Worm (Caenorhabditis elegans) whole organism, late embryonic: ENCODE measurements around the gene fbxb-47.

ENCODE experiments used
- C08G9.2 ChIP-seq: sonication (generic microtip); optimal IDR thresholded peaks from 2 replicates; lab custom pipeline; 2016; ENCODE audit warnings: mild to moderate bottlenecking, missing genetic modification characterization, moderate library complexity, missing compliant biosample characterization
- C38D4.7 ChIP-seq: fragments of 200-800 bp; sonication (Bioruptor generic); optimal IDR thresholded peaks from 2 replicates; lab custom pipeline; 2018; ENCODE audit warnings: mild to moderate bottlenecking, missing genetic modification characterization, moderate library complexity, missing compliant biosample characterization
- F13H6.1 ChIP-seq: sonication (generic microtip); optimal IDR thresholded peaks from 2 replicates; lab custom pipeline; 2016; ENCODE audit warnings: missing genetic modification characterization, missing compliant biosample characterization
- K09A11.1 ChIP-seq: sonication (generic microtip); optimal IDR thresholded peaks from 2 replicates; lab custom pipeline; 2017; ENCODE audit warnings: antibody characterized with exemption, mild to moderate bottlenecking, missing genetic modification characterization, missing compliant biosample characterization; ENCODE audit not compliant: insufficient read depth
- ama-1 ChIP-seq: fragments of 150-350 bp; optimal IDR thresholded peaks from 2 replicates; lab custom pipeline; 2014
- ceh-18 ChIP-seq: sonication (generic microtip); optimal IDR thresholded peaks from 2 replicates; lab custom pipeline; 2016; ENCODE audit warnings: missing genetic modification characterization, missing compliant biosample characterization
- ceh-19 ChIP-seq: fragments of 200-800 bp; sonication (Bioruptor generic); optimal IDR thresholded peaks from 2 replicates; lab custom pipeline; 2018; ENCODE audit warnings: mild to moderate bottlenecking, missing genetic modification characterization, missing compliant biosample characterization
- ceh-24 ChIP-seq: sonication (generic microtip); optimal IDR thresholded peaks from 2 replicates; lab custom pipeline; 2016; ENCODE audit warnings: mild to moderate bottlenecking, missing genetic modification characterization, missing compliant biosample characterization
- ceh-30 ChIP-seq: fragments of 150-350 bp; optimal IDR thresholded peaks from 2 replicates; lab custom pipeline; 2014; ENCODE audit warnings: missing biosample characterization, missing genetic modification characterization
- ceh-45 ChIP-seq: fragments of 200-800 bp; sonication (Bioruptor generic); IDR thresholded peaks from 2 replicates; pipeline ENCODE4 v1.3.6; 2022; ENCODE audit warnings: missing genetic modification reagents, missing genetic modification characterization, missing compliant biosample characterization
- ceh-6 ChIP-seq: fragments of 200-800 bp; sonication (Bioruptor generic); optimal IDR thresholded peaks from 2 replicates; lab custom pipeline; 2018; ENCODE audit warnings: mild to moderate bottlenecking, missing genetic modification characterization, missing compliant biosample characterization
- ceh-9 ChIP-seq: sonication (generic microtip); optimal IDR thresholded peaks from 2 replicates; lab custom pipeline; 2016; ENCODE audit warnings: mild to moderate bottlenecking, missing genetic modification characterization, inconsistent platforms, missing compliant biosample characterization
- che-1 ChIP-seq: sonication (generic microtip); optimal IDR thresholded peaks from 2 replicates; lab custom pipeline; 2016; ENCODE audit warnings: mild to moderate bottlenecking, missing genetic modification characterization, missing compliant biosample characterization
- dmd-4 ChIP-seq: sonication (generic microtip); optimal IDR thresholded peaks from 2 replicates; lab custom pipeline; 2016; ENCODE audit warnings: borderline replicate concordance, missing genetic modification characterization, missing compliant biosample characterization
- dve-1 ChIP-seq: sonication (generic microtip); optimal IDR thresholded peaks from 2 replicates; lab custom pipeline; 2017; ENCODE audit warnings: antibody characterized with exemption, mild to moderate bottlenecking, missing genetic modification characterization, missing compliant biosample characterization
- elt-4 ChIP-seq: sonication (generic microtip); optimal IDR thresholded peaks from 2 replicates; lab custom pipeline; 2016; ENCODE audit warnings: missing genetic modification characterization, missing compliant biosample characterization
- ets-4 ChIP-seq: sonication (generic microtip); optimal IDR thresholded peaks from 2 replicates; lab custom pipeline; 2016; ENCODE audit warnings: missing genetic modification characterization, missing compliant biosample characterization
- fax-1 ChIP-seq: sonication (generic microtip); optimal IDR thresholded peaks from 2 replicates; lab custom pipeline; 2016; ENCODE audit warnings: missing genotype, missing genetic modification characterization, missing compliant biosample characterization
- fkh-6 ChIP-seq: sonication (generic microtip); optimal IDR thresholded peaks from 2 replicates; lab custom pipeline; 2016; ENCODE audit warnings: missing genetic modification characterization, missing compliant biosample characterization
- gmeb-2 ChIP-seq: sonication (generic microtip); optimal IDR thresholded peaks from 2 replicates; lab custom pipeline; 2016; ENCODE audit warnings: missing genetic modification characterization, inconsistent platforms, missing compliant biosample characterization
- hlh-15 ChIP-seq: sonication (generic microtip); optimal IDR thresholded peaks from 2 replicates; lab custom pipeline; 2016; ENCODE audit warnings: missing genetic modification characterization, missing compliant biosample characterization
- hlh-8 ChIP-seq: sonication (generic microtip); optimal IDR thresholded peaks from 2 replicates; lab custom pipeline; 2016; ENCODE audit warnings: missing genotype, missing genetic modification characterization, missing compliant biosample characterization
- madf-2 ChIP-seq: sonication (generic microtip); optimal IDR thresholded peaks from 2 replicates; lab custom pipeline; 2017; ENCODE audit warnings: missing genetic modification characterization, missing compliant biosample characterization
- mec-3 ChIP-seq: sonication (generic microtip); optimal IDR thresholded peaks from 2 replicates; lab custom pipeline; 2016; ENCODE audit warnings: borderline replicate concordance, missing genetic modification characterization, missing compliant biosample characterization
- nfya-1 ChIP-seq: sonication (generic microtip); optimal IDR thresholded peaks from 2 replicates; lab custom pipeline; 2017; ENCODE audit warnings: missing genetic modification characterization, mild to moderate bottlenecking, missing compliant biosample characterization, antibody characterized with exemption, moderate library complexity
- nhr-11 ChIP-seq: fragments of 150-350 bp; optimal IDR thresholded peaks from 2 replicates; lab custom pipeline; 2014; ENCODE audit warnings: missing biosample characterization, missing genetic modification characterization
- odd-2 ChIP-seq: sonication (generic microtip); optimal IDR thresholded peaks from 2 replicates; lab custom pipeline; 2017; ENCODE audit warnings: antibody characterized with exemption, mild to moderate bottlenecking, missing genetic modification characterization, missing compliant biosample characterization
- pag-3 ChIP-seq: sonication (generic microtip); optimal IDR thresholded peaks from 2 replicates; lab custom pipeline; 2016; ENCODE audit warnings: missing compliant biosample characterization, missing genetic modification characterization, borderline replicate concordance
- pax-1 ChIP-seq: fragments of 150-350 bp; optimal IDR thresholded peaks from 2 replicates; lab custom pipeline; 2014; ENCODE audit warnings: missing biosample characterization, missing genetic modification characterization
- pqm-1 ChIP-seq: sonication (generic microtip); optimal IDR thresholded peaks from 2 replicates; lab custom pipeline; 2016; ENCODE audit warnings: missing genetic modification characterization, missing compliant biosample characterization
- ref-2 ChIP-seq: sonication (generic microtip); optimal IDR thresholded peaks from 2 replicates; lab custom pipeline; 2016; ENCODE audit warnings: missing genetic modification characterization, missing compliant biosample characterization
- rnt-1 ChIP-seq: sonication (generic microtip); optimal IDR thresholded peaks from 2 replicates; lab custom pipeline; 2016; ENCODE audit warnings: missing genetic modification characterization, missing compliant biosample characterization
- syd-9 ChIP-seq: sonication (generic microtip); optimal IDR thresholded peaks from 2 replicates; lab custom pipeline; 2016; ENCODE audit warnings: mild to moderate bottlenecking, missing genetic modification characterization, moderate library complexity, missing compliant biosample characterization
- tbx-2 ChIP-seq: sonication (generic microtip); optimal IDR thresholded peaks from 2 replicates; lab custom pipeline; 2016; ENCODE audit warnings: missing genetic modification characterization, missing compliant biosample characterization
- ttx-3 ChIP-seq: sonication (generic microtip); optimal IDR thresholded peaks from 2 replicates; lab custom pipeline; 2016; ENCODE audit warnings: missing genetic modification reagents, missing genetic modification characterization, missing compliant biosample characterization
- unc-3 ChIP-seq, 2 experiments: fragments of 200-800 bp in 1 of 2; sonication (Bioruptor generic) in 1 of 2; sonication (generic microtip) in 1 of 2; conservative IDR thresholded peaks in 1 of 2; optimal IDR thresholded peaks in 1 of 2; 2 replicates each; pipeline versions ENCODE4 v1.3.6 to Lab custom; 2016 to 2022; ENCODE audit warnings: missing compliant biosample characterization in 2 of 2, missing genetic modification characterization in 2 of 2, missing genetic modification reagents in 1 of 2
- unc-55 ChIP-seq: sonication (generic microtip); optimal IDR thresholded peaks from 2 replicates; lab custom pipeline; 2017; ENCODE audit warnings: missing biosample characterization, missing genetic modification reagents, missing genetic modification characterization
- unc-86 ChIP-seq: sonication (generic microtip); optimal IDR thresholded peaks from 2 replicates; lab custom pipeline; 2016; ENCODE audit warnings: missing genetic modification characterization, missing compliant biosample characterization
- zip-5 ChIP-seq: sonication (generic microtip); optimal IDR thresholded peaks from 2 replicates; lab custom pipeline; 2016; ENCODE audit warnings: missing genetic modification characterization, missing compliant biosample characterization

fbxb-47 gene

DNA sequence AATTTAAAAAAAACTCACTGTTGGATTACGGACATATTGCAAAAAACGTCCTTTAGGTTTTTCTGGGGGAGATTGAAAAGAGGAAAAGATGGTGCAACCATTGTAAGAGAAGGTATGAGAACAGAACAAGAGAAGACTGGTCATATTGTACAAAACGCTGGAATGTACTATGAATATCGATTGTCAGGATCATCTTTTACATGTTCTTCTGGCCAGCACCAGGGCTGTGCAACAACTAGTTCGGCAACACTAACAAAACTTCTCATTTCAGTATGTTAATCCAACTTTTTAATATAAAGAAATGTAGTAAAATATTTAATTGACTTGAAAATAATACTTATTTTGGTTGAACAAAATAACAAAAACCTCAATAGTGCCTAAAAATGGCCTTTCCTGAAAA lies at the start of gene fbxb-47:
Gene fbxb-47, minus strand, starts transcription at position 101 of the 400 bp plus-strand sequence.
- TF ChIP-seq dve-1 (no peak), hlh-15 (tag; lab: Kevin White, UChicago) (no peak), mec-3 (tag; lab: Kevin White, UChicago) (no peak), unc-55 (GFP tag; lab: Kevin White, UChicago) (no peak), madf-2 (no peak), ttx-3 (tag; lab: Kevin White, UChicago) (no peak)

DNA sequence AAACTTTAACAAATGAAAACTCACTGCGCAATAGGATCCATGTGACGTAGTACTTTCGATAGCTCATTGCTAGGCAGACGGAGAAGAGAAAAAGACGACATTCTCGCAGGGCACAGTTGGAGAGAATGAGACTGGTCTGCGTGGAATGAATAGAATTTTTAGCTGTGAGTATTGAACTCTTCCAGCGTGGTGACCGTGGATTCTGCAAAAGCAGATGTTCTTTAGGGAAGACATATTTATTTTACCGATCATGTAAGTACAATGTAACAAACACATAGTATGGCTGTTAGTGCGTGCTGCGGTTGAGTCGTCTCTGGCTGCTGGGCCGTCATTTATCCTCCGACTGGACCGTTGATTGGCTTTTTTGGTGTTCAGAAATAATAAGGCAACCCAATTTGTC lies 49.7 kb upstream of the fbxb-47 start, which contains the start of gene F36H5.9:
Gene F36H5.9, minus strand, starts transcription at position 101 of the 400 bp plus-strand sequence.
- TF ChIP-seq ceh-45 (GFP tag; lab: Robert Waterston, UW) (no peak), elt-4 (tag; lab: Kevin White, UChicago) (no peak), unc-55 (GFP tag; lab: Kevin White, UChicago) (no peak), odd-2 (tag; lab: Kevin White, UChicago) (no peak), unc-3 (GFP tag; conservative IDR thresholded peaks at IDR 0.05; lab: Robert Waterston, UW) (no peak), unc-3 (tag; optimal IDR thresholded peaks at IDR 0.05; lab: Kevin White, UChicago) (no peak), ceh-19 (GFP tag; lab: Kevin White, UChicago) (no peak), ceh-24 (tag; lab: Kevin White, UChicago) (no peak), pag-3 (tag; lab: Kevin White, UChicago) (no peak)

DNA sequence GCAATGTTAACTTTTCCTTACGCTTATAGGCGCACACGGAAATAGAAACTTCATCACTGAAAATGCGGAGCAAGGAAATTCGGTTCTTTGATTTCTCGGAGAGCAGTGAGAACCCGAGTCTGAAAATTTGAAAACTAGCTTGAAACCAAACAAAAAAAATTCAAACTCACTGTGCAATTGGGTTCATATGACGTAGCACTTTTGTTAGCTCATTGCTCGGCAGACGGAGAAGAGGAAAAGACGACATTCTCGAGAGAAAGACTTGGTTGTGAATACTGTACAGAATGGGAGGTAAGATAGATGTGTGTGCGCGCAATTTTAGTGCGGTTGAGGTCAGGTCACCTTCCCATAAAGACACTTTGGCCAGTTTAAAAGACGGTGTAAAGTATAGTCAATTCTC lies 47.1 kb upstream of the fbxb-47 start, which contains the start of the genes F36H5.13 and F36H5.8:
Gene F36H5.13, minus strand, starts transcription at position 101 of the 400 bp plus-strand sequence.
Gene F36H5.8, minus strand, starts transcription at position 274 of the 400 bp plus-strand sequence.
- TF ChIP-seq ceh-6 (no peak), pqm-1 (tag; lab: Kevin White, UChicago) (no peak), tbx-2 (tag; lab: Kevin White, UChicago) (no peak), fkh-6 (no peak)

DNA sequence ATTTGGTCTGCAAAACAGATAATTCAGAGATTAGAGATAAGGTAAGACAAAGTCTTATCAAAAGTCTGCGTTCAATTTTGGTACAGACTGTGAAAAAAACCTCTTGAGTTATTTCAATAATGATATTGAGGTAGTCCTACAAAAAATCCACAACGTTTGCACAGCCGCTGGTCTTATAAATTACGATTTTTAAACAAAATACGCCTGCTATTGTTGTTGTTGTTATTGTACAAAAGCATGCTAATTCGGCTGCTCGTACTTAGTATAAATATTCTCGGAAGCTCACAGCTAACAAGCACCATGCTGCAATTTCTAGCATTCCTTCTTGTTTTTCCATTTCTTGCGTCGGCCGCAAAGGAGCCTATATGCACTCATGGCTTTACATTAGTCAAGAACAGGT lies 40.9 kb upstream of the fbxb-47 start, which contains the start of gene clec-19:
Gene clec-19, plus strand, starts transcription at position 301 of the 400 bp plus-strand sequence.
- TF ChIP-seq odd-2 (tag; lab: Kevin White, UChicago), result no peak
- no peak for TF ChIP-seq ceh-30
- TF ChIP-seq ceh-9 (tag; lab: Kevin White, UChicago), result no peak
- no peak for TF ChIP-seq ceh-18 (tag; lab: Kevin White, UChicago)
- TF ChIP-seq ets-4 (tag; lab: Kevin White, UChicago), result no peak
- TF ChIP-seq hlh-8 (tag; lab: Kevin White, UChicago), result no peak
- TF ChIP-seq ceh-45 (GFP tag; lab: Robert Waterston, UW), result no peak
- no peak for TF ChIP-seq pax-1 (tag; lab: Kevin White, UChicago)
- no peak for TF ChIP-seq nfya-1 (tag; lab: Kevin White, UChicago)
- no peak for TF ChIP-seq ref-2
- no peak for TF ChIP-seq unc-86 (tag; lab: Kevin White, UChicago)
- TF ChIP-seq ceh-6, result no peak
- TF ChIP-seq syd-9 (tag; lab: Kevin White, UChicago), result no peak
- TF ChIP-seq hlh-15 (tag; lab: Kevin White, UChicago), result no peak
- no peak for TF ChIP-seq C08G9.2 (tag; lab: Kevin White, UChicago)
- no peak for TF ChIP-seq rnt-1 (tag; lab: Kevin White, UChicago)
- TF ChIP-seq ama-1 (lab: Kevin White, UChicago), result no peak
- TF ChIP-seq fkh-6, result no peak
- no peak for TF ChIP-seq F13H6.1

DNA sequence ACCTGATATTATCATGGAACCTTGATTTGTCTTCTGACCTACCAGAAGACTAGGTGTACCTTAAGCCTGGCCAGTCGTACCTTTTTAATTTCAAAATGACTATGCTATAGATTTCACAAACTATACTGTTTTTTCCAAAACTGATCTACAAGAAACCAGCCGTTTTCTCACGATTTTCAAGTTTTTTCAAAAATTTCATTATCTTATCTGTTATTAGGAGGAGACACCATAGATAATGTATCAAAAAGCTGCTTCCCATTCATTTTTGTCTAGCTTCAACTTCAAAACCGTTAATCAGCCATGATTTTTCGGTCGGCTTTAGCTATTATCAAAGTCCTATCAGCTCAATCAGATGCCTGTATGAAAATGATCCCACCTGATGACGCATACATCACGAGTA lies 39.3 kb upstream of the fbxb-47 start, which contains the start of gene F36H5.12:
Gene F36H5.12, plus strand, starts transcription at position 301 of the 400 bp plus-strand sequence.
- TF ChIP-seq ttx-3 (tag; lab: Kevin White, UChicago) (no peak), ceh-24 (tag; lab: Kevin White, UChicago) (no peak)

DNA sequence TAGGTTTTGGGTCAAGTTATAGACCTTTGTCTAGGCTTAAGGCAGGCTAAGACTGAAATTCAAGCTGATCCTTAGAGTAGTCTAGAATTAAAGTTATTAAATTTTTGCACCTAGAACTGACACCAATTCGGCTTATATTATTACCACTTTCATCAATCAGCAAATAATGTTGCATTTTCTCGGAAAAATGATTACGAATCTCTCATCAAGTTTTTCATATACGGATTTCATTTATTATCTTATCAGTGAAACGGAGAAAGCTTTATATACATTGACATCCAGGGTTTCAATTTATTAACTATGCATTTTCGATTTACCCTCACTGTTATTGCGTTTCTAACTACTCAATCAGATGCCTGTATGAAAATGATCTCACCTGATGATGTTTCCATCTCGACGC lies 38.0 kb upstream of the fbxb-47 start, which contains the start of gene K07G6.1:
Gene K07G6.1, plus strand, starts transcription at position 301 of the 400 bp plus-strand sequence.
- TF ChIP-seq C38D4.7 (GFP tag; lab: Kevin White, UChicago) (no peak), che-1 (tag; lab: Kevin White, UChicago) (no peak), zip-5 (tag; lab: Kevin White, UChicago) (no peak), K09A11.1 (tag; lab: Kevin White, UChicago) (no peak), ceh-9 (tag; lab: Kevin White, UChicago) (no peak), nhr-11 (tag; lab: Kevin White, UChicago) (no peak), dve-1 (no peak), fax-1 (no peak), dmd-4 (tag; lab: Kevin White, UChicago) (no peak), hlh-8 (tag; lab: Kevin White, UChicago) (no peak), ets-4 (tag; lab: Kevin White, UChicago) (no peak), gmeb-2 (tag; lab: Kevin White, UChicago) (no peak)
